Worm (Caenorhabditis elegans): ENCODE data around the gene nhr-189.

Gene nhr-189

ce11 chrV:3810035-3810434 lies 50.0 kb downstream of the nhr-189 start:
- TF ChIP-seq aha-1 (tag) (peak; percentile 94), ctbp-1 (GFP tag; IDR thresholded peaks at IDR 0.05) (no peak), dmd-9 (GFP tag; IDR thresholded peaks at IDR 0.05) (no peak), fos-1 (tag; optimal IDR thresholded peaks at IDR 0.05) (no peak), zfp-3 (GFP tag; conservative IDR thresholded peaks at IDR 0.05) (no peak)

Data from whole organism, L4 larva.